Fruit fly (Drosophila melanogaster): ENCODE measurements around the gene CG15365.
"Not testable (repeated sequence)": the region's sequence is repeated elsewhere in the genome, so short reads cannot be mapped to it uniquely, and the experiment has no call there.

CG15365 gene

DNA sequence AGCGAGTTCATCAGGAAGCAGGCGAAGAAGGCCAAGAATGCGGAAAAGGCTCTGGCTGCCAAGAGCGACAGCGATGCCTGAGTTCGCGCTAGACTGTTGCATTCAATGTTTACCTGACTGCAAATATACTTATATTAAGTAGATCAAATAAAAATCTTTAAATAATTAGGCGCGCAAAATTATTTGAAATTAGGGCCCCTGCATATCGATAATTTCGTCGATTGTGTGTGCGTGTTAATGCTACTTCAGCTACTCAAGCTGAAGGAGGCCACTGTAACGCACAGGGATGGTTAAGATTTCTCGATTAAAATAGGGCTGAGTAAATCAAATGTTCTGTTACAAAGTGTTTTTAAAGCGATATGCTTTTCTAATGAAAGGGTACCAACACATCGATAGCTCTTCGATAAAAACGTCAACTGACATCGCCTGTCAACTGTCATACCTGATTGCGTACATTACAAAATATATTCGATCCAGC lies 19.0 kb upstream of the CG15365 start, which contains the start of gene CG32706:
CG32706 (plus strand) TSS at position 428 of the 478 bp plus-strand sequence.
- TF ChIP-seq noc (tag; optimal IDR thresholded peaks at IDR 0.05): not testable (repeated sequence)

dm6 chrX:9085726-9086125 lies 17.9 kb upstream of the CG15365 start, which contains the start of gene CG32708:
CG32708 (plus strand) TSS chrX:9085932.
- no peak for TF ChIP-seq noc (tag; optimal IDR thresholded peaks at IDR 0.05)

DNA sequence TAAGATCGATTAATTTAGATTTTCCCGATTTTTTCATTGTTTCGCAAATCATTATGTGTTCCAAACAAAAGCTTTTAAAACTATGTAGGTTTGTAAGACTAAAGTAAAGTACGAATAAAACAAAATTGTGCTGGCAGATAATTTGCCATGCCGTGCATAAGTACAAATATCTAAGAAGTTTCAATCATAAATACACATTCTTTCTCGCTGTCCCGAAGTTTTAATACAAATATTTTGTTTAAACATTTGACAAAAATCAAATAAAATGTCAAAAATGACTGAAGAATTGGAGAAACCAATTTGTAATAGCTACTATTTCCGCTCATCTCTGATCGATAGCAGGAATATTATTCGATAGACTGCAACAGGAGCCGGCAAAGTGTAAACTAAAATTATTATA lies 14.8 kb upstream of the CG15365 start, which contains the start of gene APC4:
APC4 (plus strand) TSS at position 332 of the 400 bp plus-strand sequence.
- TF ChIP-seq noc (tag; optimal IDR thresholded peaks at IDR 0.05): peak; percentile 32

dm6 chrX:9080962-9081361 lies 13.2 kb upstream of the CG15365 start, which contains the start of the genes CG7246 and HP1b:
CG7246 (minus strand) TSS chrX:9081057.
HP1b (plus strand) TSS chrX:9081063.
- TF ChIP-seq noc (tag; optimal IDR thresholded peaks at IDR 0.05): peak; percentile 66

- no peak for TF ChIP-seq noc (tag; optimal IDR thresholded peaks at IDR 0.05)
Measured at dm6 chrX:9078263-9078662, 10.5 kb upstream of the CG15365 start, which contains the start of gene CG44325. CG44325 (minus strand) TSS chrX:9078499.

- TF ChIP-seq noc (tag; optimal IDR thresholded peaks at IDR 0.05): no peak
Measured at dm6 chrX:9077558-9077957, 9.8 kb upstream of the CG15365 start.

dm6 chrX:9075641-9076324 lies 8.0 kb upstream of the CG15365 start:
- no peak for TF ChIP-seq noc (tag; optimal IDR thresholded peaks at IDR 0.05)

DNA sequence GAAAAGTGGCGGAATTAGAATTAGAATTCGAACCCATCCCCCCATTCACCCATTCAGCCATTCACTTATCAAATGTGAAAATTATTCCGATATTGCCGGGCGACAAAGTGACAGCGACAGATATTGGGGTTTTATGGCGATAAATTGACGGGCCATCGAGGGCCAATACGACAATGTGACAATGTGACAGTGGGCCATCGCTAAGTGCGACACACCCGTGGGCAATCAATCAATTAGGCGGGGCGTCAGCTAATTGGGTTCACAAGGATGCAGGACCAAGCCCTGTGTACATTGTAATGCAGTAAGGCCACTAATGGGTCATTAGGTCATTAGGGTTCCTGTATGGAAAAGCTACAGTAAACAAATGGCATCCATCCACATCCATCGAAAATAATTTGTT lies 6.3 kb upstream of the CG15365 start:
- TF ChIP-seq noc (tag; optimal IDR thresholded peaks at IDR 0.05): peak; percentile 28

- no peak for TF ChIP-seq noc (tag; optimal IDR thresholded peaks at IDR 0.05)
Measured at dm6 chrX:9071308-9071707, 3.5 kb upstream of the CG15365 start, which contains the start of gene CG10970. CG10970 (minus strand) TSS chrX:9071408.

DNA sequence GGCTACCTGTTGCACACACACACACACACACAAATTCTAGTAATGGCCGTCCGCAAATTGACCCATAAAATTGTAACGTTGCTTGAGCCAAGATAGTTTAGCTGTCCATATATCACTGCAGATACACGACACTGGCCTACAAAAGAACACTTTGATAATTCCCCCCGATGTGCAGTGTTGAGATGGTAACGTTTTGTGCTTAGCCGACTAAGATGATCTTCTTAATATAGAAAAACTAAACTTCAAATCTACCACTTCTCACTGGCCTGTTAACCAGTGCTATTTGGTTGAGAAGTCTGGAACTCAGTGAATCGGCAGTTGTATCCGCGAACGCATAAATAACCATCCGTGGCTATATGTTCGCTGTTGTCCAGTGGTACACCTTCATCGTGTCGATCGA lies 1.0 kb upstream of the CG15365 start:
- no peak for TF ChIP-seq noc (tag; optimal IDR thresholded peaks at IDR 0.05)

DNA sequence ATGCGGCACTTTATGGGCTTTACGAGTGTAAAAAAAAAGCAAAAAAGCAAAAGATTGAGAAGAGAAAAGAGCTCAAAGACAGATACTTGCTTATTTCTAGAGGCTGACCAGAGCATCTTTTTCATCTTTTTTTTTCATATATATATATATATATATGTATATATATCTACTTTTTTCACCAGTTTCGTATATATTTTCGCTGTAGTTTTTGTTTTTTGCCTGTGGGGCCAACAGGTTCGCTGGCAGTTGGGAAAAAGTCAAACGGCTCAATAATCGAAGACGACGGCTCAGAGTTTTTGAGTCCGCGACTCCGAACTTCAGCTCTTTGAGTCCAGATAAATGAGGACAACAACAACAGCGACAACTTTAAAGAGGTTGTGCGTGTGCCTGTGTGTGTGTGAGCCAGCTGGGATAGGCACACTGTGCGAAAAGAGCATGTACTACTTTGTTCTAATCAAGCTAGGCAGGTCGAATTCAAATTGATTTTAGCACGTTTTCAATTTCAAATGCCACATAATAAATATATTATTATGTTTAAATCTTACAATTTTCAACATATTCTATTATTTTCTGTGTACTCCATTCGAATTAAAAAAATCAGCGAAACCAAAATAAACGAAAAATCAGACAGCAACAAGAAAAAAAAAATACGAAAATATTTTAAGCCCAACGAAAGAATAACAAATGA lies 837 bp downstream of the CG15365 start:
- TF ChIP-seq noc (tag; optimal IDR thresholded peaks at IDR 0.05): peak; percentile 33

dm6 chrX:9064029-9064428 lies 3.8 kb downstream of the CG15365 start:
- TF ChIP-seq noc (tag; optimal IDR thresholded peaks at IDR 0.05): no peak

- TF ChIP-seq noc (tag; optimal IDR thresholded peaks at IDR 0.05): no peak
Measured at dm6 chrX:9063425-9063824, 4.4 kb downstream of the CG15365 start.

dm6 chrX:9062665-9063064 lies 5.1 kb downstream of the CG15365 start:
- TF ChIP-seq noc (tag; optimal IDR thresholded peaks at IDR 0.05): peak; percentile 24

dm6 chrX:9061299-9061698 lies 6.5 kb downstream of the CG15365 start:
- no peak for TF ChIP-seq noc (tag; optimal IDR thresholded peaks at IDR 0.05)

dm6 chrX:9060078-9060477 lies 7.7 kb downstream of the CG15365 start:
- peak; percentile 79 for TF ChIP-seq noc (tag; optimal IDR thresholded peaks at IDR 0.05)

- TF ChIP-seq noc (tag; optimal IDR thresholded peaks at IDR 0.05): no peak
Measured at dm6 chrX:9048941-9049340, 18.8 kb downstream of the CG15365 start.

All from whole organism, larva.